Worm (Caenorhabditis elegans) whole organism, L4 larva: ENCODE data around the gene affl-2.
"Not testable (repeated sequence)": the region's sequence is repeated elsewhere in the genome, so short reads cannot be mapped to it uniquely, and the experiment has no call there.

Source experiments
- ama-1 ChIP-seq: fragments of 150-350 bp; optimal IDR thresholded peaks from 2 replicates; lab custom pipeline; 2014; ENCODE audit warnings: inconsistent platforms, mixed read lengths
- nhr-77 ChIP-seq: fragments of 150-350 bp; optimal IDR thresholded peaks from 2 replicates; lab custom pipeline; 2014; ENCODE audit warnings: missing biosample characterization, missing genetic modification characterization

DNA sequence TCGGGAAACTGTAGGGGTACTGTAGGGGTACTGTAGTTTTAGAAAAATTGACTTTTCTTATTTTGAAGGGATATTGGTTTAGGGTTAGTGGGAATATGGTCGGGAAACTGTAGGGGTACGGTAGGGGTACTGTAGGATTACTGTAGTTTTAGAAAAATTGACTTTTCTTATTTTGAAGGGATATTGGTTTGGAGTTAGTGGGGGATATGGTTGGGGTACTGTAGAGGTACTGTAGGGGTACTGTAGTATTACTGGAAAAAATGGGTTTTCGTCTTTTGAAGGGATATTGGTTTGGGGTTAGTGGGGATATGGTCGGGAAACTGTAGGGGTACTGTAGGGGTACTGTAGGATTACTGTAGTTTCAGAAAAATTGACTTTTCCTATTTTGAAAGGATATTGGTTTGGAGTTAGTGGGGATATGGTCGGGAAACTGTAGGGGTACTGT, 19.3 kb upstream of the affl-2 start:
- TF ChIP-seq ama-1 (lab: Kevin White, UChicago); nhr-77: not testable (repeated sequence)
